Worm (Caenorhabditis elegans) whole organism, L1 larva: ENCODE data around the gene C13F10.8.

Experiments
- ceh-82 ChIP-seq, 3 experiments: fragments of 150-350 bp in 1 of 3; sonication (generic microtip) in 2 of 3; optimal IDR thresholded peaks; 2 replicates each; lab custom pipeline; 2014 to 2017; ENCODE audit warnings: missing biosample characterization in 3 of 3, missing genetic modification characterization in 3 of 3
- fkh-10 ChIP-seq: sonication (generic microtip); optimal IDR thresholded peaks from 2 replicates; lab custom pipeline; 2017; ENCODE audit warnings: missing biosample characterization, missing genetic modification reagents, missing genetic modification characterization
- lir-3 ChIP-seq: sonication (generic microtip); optimal IDR thresholded peaks from 2 replicates; lab custom pipeline; 2016; ENCODE audit warnings: mild to moderate bottlenecking, missing genetic modification characterization, moderate library complexity, missing compliant biosample characterization; ENCODE audit not compliant: poor library complexity
- nhr-20 ChIP-seq: sonication (generic microtip); optimal IDR thresholded peaks from 2 replicates; lab custom pipeline; 2016; ENCODE audit warnings: mild to moderate bottlenecking, missing genetic modification characterization, missing compliant biosample characterization
- unc-98 ChIP-seq: fragments of 200-800 bp; sonication (Bioruptor generic); IDR thresholded peaks from 2 replicates; pipeline ENCODE4 v1.3.6; 2022; ENCODE audit warnings: missing genetic modification characterization, missing compliant biosample characterization

DNA sequence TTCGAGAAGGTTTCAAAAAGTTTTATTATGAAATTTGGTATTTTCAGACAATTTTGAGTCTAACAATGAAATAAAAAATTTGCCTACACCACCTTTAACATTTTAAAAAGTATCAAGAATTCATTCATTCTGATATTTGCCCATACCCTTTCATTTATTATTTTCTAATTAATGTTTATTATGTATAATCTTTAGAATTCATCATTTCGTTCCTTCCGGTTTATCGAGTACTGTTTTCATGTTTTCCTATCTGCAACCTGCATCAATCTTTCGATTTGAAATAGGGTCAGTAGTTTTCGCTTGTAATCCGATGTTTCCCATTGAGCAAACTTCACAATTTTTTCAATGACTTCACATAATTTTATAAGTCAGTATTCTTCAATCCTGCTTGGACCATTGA, 48.6 kb upstream of the C13F10.8 start, which contains the start of gene C13A2.6:
- TF ChIP-seq lir-3 (tag; lab: Kevin White, UChicago), result no peak
- no peak for TF ChIP-seq fkh-10 (GFP tag; lab: Kevin White, UChicago)
- no peak for TF ChIP-seq nhr-20
- TF ChIP-seq ceh-82 (tag; optimal IDR thresholded peaks at IDR 0.05; lab: Kevin White, UChicago), result no peak
- TF ChIP-seq unc-98 (GFP tag; lab: Robert Waterston, UW), result no peak
